Worm (Caenorhabditis elegans): ENCODE measurements around the gene K02D10.1.

DNA sequence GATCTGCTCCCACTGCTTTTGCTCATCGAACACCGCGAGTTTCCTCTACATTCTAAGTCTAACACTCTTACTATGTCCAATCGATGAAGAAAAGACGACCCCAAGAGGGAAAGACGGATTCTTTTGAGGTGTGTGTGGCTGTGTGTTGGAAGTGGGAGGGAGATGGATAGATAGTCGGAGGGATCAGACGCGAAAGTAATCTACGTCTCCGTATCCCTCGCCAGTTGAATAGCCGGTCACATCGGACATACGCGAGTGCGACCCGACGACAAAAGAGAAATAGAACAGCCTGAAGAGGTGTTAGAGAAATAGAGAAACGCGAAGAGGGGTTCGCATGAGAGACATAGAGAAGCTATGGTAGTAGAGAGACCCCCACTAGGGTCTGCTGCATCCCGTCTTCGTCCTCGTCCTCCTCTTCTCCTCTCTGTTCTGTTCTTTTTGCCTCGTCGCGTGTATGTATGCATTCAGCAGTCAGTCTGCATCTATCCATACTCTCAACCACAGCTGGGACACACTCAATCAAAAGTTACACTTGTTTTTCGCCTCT is 26.3 kb downstream of the K02D10.1 start:
- peak; percentile 68 for TF ChIP-seq T22C8.4 (GFP tag; IDR thresholded peaks at IDR 0.05)
- no peak for TF ChIP-seq ztf-23 (GFP tag; IDR thresholded peaks at IDR 0.05)
- TF ChIP-seq tab-1 (GFP tag; IDR thresholded peaks at IDR 0.05) = no peak
